Fruit fly (Drosophila melanogaster) whole organism, embryonic: ENCODE measurements around the gene CG32040.

Experiments
- Aef1 ChIP-seq: fragments of 200-800 bp; sonication (Bioruptor generic); IDR thresholded peaks from 3 replicates; pipeline ENCODE4 v1.3.6; 2022; ENCODE audit warnings: missing biosample characterization, missing genetic modification characterization
- Antp ChIP-seq: fragments of 200-800 bp; sonication (Bioruptor generic); optimal IDR thresholded peaks from 3 replicates; lab custom pipeline; 2016; ENCODE audit warnings: missing biosample characterization, missing genetic modification characterization
- Atf-2 ChIP-seq: fragments of 200-800 bp; sonication (Bioruptor generic); optimal IDR thresholded peaks from 2 replicates; lab custom pipeline; 2016; ENCODE audit warnings: missing biosample characterization, missing genetic modification characterization
- BEAF-32 ChIP-seq: fragments of 200-800 bp; sonication (Bioruptor generic); optimal IDR thresholded peaks from 3 replicates; lab custom pipeline; 2017; ENCODE audit warnings: missing biosample characterization, missing genetic modification characterization, mild to moderate bottlenecking, moderate library complexity, missing genetic modification reagents
- Blimp-1 ChIP-seq: fragments of 200-800 bp; sonication (Bioruptor generic); optimal IDR thresholded peaks from 3 replicates; lab custom pipeline; 2018; ENCODE audit warnings: missing biosample characterization, missing genetic modification characterization, mild to moderate bottlenecking, moderate library complexity, missing genetic modification reagents
- BtbVII ChIP-seq: fragments of 200-800 bp; sonication (Bioruptor generic); optimal IDR thresholded peaks from 3 replicates; lab custom pipeline; 2017; ENCODE audit warnings: missing biosample characterization, mild to moderate bottlenecking, missing genetic modification characterization
- CG10267 ChIP-seq: fragments of 200-800 bp; sonication (Bioruptor generic); optimal IDR thresholded peaks from 2 replicates; lab custom pipeline; 2018; ENCODE audit warnings: missing biosample characterization, mild to moderate bottlenecking, missing genetic modification characterization, moderate library complexity
- CG11247 ChIP-seq: fragments of 200-800 bp; sonication (Bioruptor generic); IDR thresholded peaks from 2 replicates; pipeline ENCODE4 v1.3.6; 2022; ENCODE audit warnings: missing biosample characterization, missing genetic modification characterization
- CG12071 ChIP-seq: fragments of 200-800 bp; sonication (Bioruptor generic); optimal IDR thresholded peaks from 3 replicates; lab custom pipeline; 2018; ENCODE audit warnings: missing biosample characterization, mild to moderate bottlenecking, missing genetic modification characterization
- CG14667 ChIP-seq: fragments of 200-800 bp; sonication (Bioruptor generic); IDR thresholded peaks from 2 replicates; pipeline ENCODE4 v1.3.6; 2022; ENCODE audit warnings: missing biosample characterization, missing genetic modification characterization
- CG15073 ChIP-seq: fragments of 200-800 bp; sonication (Bioruptor generic); optimal IDR thresholded peaks from 2 replicates; lab custom pipeline; 2016; ENCODE audit warnings: missing biosample characterization, missing genetic modification characterization
- CG33213 ChIP-seq: fragments of 200-800 bp; sonication (Bioruptor generic); optimal IDR thresholded peaks from 3 replicates; lab custom pipeline; 2016; ENCODE audit warnings: missing biosample characterization, missing genetic modification characterization
- CG3407 ChIP-seq: fragments of 200-800 bp; sonication (Bioruptor generic); optimal IDR thresholded peaks from 2 replicates; lab custom pipeline; 2018; ENCODE audit warnings: missing biosample characterization, mild to moderate bottlenecking, missing genetic modification characterization
- CG34224 ChIP-seq: fragments of 200-800 bp; sonication (Bioruptor generic); IDR thresholded peaks from 3 replicates; pipeline ENCODE4 v1.3.6; 2022; ENCODE audit warnings: missing biosample characterization, missing genetic modification characterization; ENCODE audit not compliant: partially characterized antibody
- CG4282 ChIP-seq: fragments of 200-800 bp; sonication (Bioruptor generic); optimal IDR thresholded peaks from 2 replicates; lab custom pipeline; 2016; ENCODE audit warnings: missing biosample characterization, missing genetic modification characterization
- CG4820 ChIP-seq: fragments of 200-800 bp; sonication (Bioruptor generic); optimal IDR thresholded peaks from 3 replicates; lab custom pipeline; 2016; ENCODE audit warnings: missing biosample characterization, missing genetic modification characterization
- CG5953 ChIP-seq: fragments of 200-800 bp; sonication (Bioruptor generic); IDR thresholded peaks from 2 replicates; pipeline ENCODE4 v1.3.6; 2022; ENCODE audit warnings: missing biosample characterization, missing genetic modification characterization
- CG6854 ChIP-seq: fragments of 200-800 bp; sonication (Bioruptor generic); optimal IDR thresholded peaks from 3 replicates; lab custom pipeline; 2017; ENCODE audit warnings: missing biosample characterization, mild to moderate bottlenecking, missing genetic modification characterization
- CG7372 ChIP-seq: fragments of 200-800 bp; sonication (Bioruptor generic); IDR thresholded peaks from 2 replicates; pipeline ENCODE4 v1.3.6; 2022; ENCODE audit warnings: missing biosample characterization, missing genetic modification characterization
- CG7556 ChIP-seq: fragments of 200-800 bp; sonication (Bioruptor generic); optimal IDR thresholded peaks from 2 replicates; lab custom pipeline; 2017; ENCODE audit warnings: missing biosample characterization, mild to moderate bottlenecking, missing genetic modification characterization
- CG8924 ChIP-seq: fragments of 200-800 bp; optimal IDR thresholded peaks from 3 replicates; lab custom pipeline; 2019; ENCODE audit warnings: missing biosample characterization, mild to moderate bottlenecking, missing genetic modification characterization, moderate library complexity
- CG9215 ChIP-seq: fragments of 200-800 bp; sonication (Bioruptor generic); IDR thresholded peaks from 2 replicates; pipeline ENCODE4 v1.3.6; 2022; ENCODE audit warnings: missing biosample characterization, missing genetic modification characterization
- CG9876 ChIP-seq: fragments of 200-800 bp; sonication (Bioruptor generic); optimal IDR thresholded peaks from 2 replicates; lab custom pipeline; 2016; ENCODE audit warnings: missing biosample characterization, missing genetic modification characterization
- Dp ChIP-seq: fragments of 200-800 bp; sonication (Bioruptor generic); optimal IDR thresholded peaks from 2 replicates; lab custom pipeline; 2018; ENCODE audit warnings: missing biosample characterization, mild to moderate bottlenecking, missing genetic modification characterization, moderate library complexity
- E2f2 ChIP-seq: fragments of 200-800 bp; sonication (Bioruptor generic); IDR thresholded peaks from 2 replicates; pipeline ENCODE4 v1.3.6; 2022; ENCODE audit warnings: missing biosample characterization, missing genetic modification characterization
- Hr3 ChIP-seq: fragments of 200-800 bp; sonication (Bioruptor generic); optimal IDR thresholded peaks from 3 replicates; lab custom pipeline; 2016; ENCODE audit warnings: missing biosample characterization, missing genetic modification characterization
- Med ChIP-seq: fragments of 200-800 bp; sonication (Bioruptor generic); peaks from one replicate; lab custom pipeline; 2016; ENCODE audit warnings: missing biosample characterization, missing genetic modification characterization, mild to moderate bottlenecking, inconsistent platforms, moderate library complexity
- NK7.1 ChIP-seq: fragments of 200-800 bp; sonication (Bioruptor generic); optimal IDR thresholded peaks from 3 replicates; lab custom pipeline; 2016; ENCODE audit warnings: missing biosample characterization, missing genetic modification characterization
- Optix ChIP-seq: fragments of 200-800 bp; sonication (Bioruptor generic); IDR thresholded peaks from 3 replicates; pipeline ENCODE4 v1.3.6; 2022; ENCODE audit warnings: missing biosample characterization, missing genetic modification characterization
- Pdp1 ChIP-seq, 2 experiments: fragments of 200-800 bp; sonication (Bioruptor generic); optimal IDR thresholded peaks; 3 replicates each; lab custom pipeline; 2016; ENCODE audit warnings: missing biosample characterization in 2 of 2, missing genetic modification characterization in 2 of 2, mild to moderate bottlenecking in 1 of 2, moderate library complexity in 1 of 2
- Poxn ChIP-seq: fragments of 200-800 bp; sonication (Bioruptor generic); IDR thresholded peaks from 2 replicates; pipeline ENCODE4 v1.3.6; 2022; ENCODE audit warnings: missing biosample characterization, missing genetic modification characterization
- TFAM ChIP-seq: fragments of 200-800 bp; sonication (Bioruptor generic); optimal IDR thresholded peaks from 2 replicates; lab custom pipeline; 2017; ENCODE audit warnings: missing biosample characterization, missing genetic modification characterization, inconsistent platforms
- Tbp ChIP-seq: fragments of >200 bp; optimal IDR thresholded peaks from 2 replicates; lab custom pipeline; 2018; ENCODE audit warnings: missing biosample characterization, missing genetic modification characterization
- Vsx1 ChIP-seq: fragments of 200-800 bp; sonication (Bioruptor generic); optimal IDR thresholded peaks from 2 replicates; lab custom pipeline; 2017; ENCODE audit warnings: missing biosample characterization, mild to moderate bottlenecking, missing genetic modification characterization, missing genetic modification reagents
- az2 ChIP-seq: fragments of 200-800 bp; sonication (Bioruptor generic); optimal IDR thresholded peaks from 3 replicates; lab custom pipeline; 2016; ENCODE audit warnings: missing biosample characterization, missing genetic modification characterization
- btn ChIP-seq: fragments of 200-800 bp; sonication (Bioruptor generic); optimal IDR thresholded peaks from 2 replicates; lab custom pipeline; 2016; ENCODE audit warnings: missing biosample characterization, missing genetic modification characterization
- cato ChIP-seq: fragments of 200-800 bp; sonication (Bioruptor generic); optimal IDR thresholded peaks from 2 replicates; lab custom pipeline; 2016; ENCODE audit warnings: missing biosample characterization, missing genetic modification characterization, borderline replicate concordance
- croc ChIP-seq: fragments of 200-800 bp; sonication (Bioruptor generic); conservative IDR thresholded peaks from 3 replicates; pipeline ENCODE4 v1.3.6; 2022; ENCODE audit warnings: missing biosample characterization, missing genetic modification characterization
- ems ChIP-seq: fragments of 200-800 bp; sonication (Bioruptor generic); optimal IDR thresholded peaks from 3 replicates; lab custom pipeline; 2016; ENCODE audit warnings: missing biosample characterization, missing genetic modification characterization
- fu2 ChIP-seq: fragments of 200-800 bp; sonication (Bioruptor generic); optimal IDR thresholded peaks from 2 replicates; lab custom pipeline; 2016; ENCODE audit warnings: missing biosample characterization, missing genetic modification characterization
- hkb ChIP-seq, 2 experiments: fragments of 200-800 bp in 1 of 2; fragments of >200 bp in 1 of 2; sonication (Bioruptor generic) in 1 of 2; IDR thresholded peaks in 1 of 2; optimal IDR thresholded peaks in 1 of 2; 2 replicates each; pipeline versions ENCODE4 v1.3.6 to Lab custom; 2017 to 2022; ENCODE audit warnings: missing biosample characterization in 1 of 2, missing genetic modification characterization in 1 of 2
- lab ChIP-seq: fragments of 200-800 bp; sonication (Bioruptor generic); optimal IDR thresholded peaks from 3 replicates; lab custom pipeline; 2017; ENCODE audit warnings: missing biosample characterization, missing genetic modification characterization, mild to moderate bottlenecking, moderate library complexity, missing genetic modification reagents
- maf-S ChIP-seq: fragments of 200-800 bp; sonication (Bioruptor generic); optimal IDR thresholded peaks from 2 replicates; lab custom pipeline; 2016; ENCODE audit warnings: missing biosample characterization, missing genetic modification characterization
- mirr ChIP-seq: fragments of 200-800 bp; sonication (Bioruptor generic); optimal IDR thresholded peaks from 3 replicates; lab custom pipeline; 2018; ENCODE audit warnings: missing biosample characterization, mild to moderate bottlenecking, missing genetic modification characterization
- pnt ChIP-seq: fragments of 200-800 bp; sonication (Bioruptor generic); optimal IDR thresholded peaks from 3 replicates; lab custom pipeline; 2016; ENCODE audit warnings: missing biosample characterization, missing genetic modification characterization
- prd ChIP-seq, 3 experiments: fragments of >200 bp in 2 of 3; fragments of 200-800 bp in 1 of 3; sonication (Bioruptor generic) in 1 of 3; optimal IDR thresholded peaks in 2 of 3; IDR thresholded peaks in 1 of 3; 2 replicates in 2 of 3; 3 replicates in 1 of 3; pipeline versions ENCODE4 v1.3.6 to Lab custom; 2017 to 2022; ENCODE audit warnings: missing biosample characterization in 1 of 3, missing genetic modification characterization in 1 of 3
- sd ChIP-seq: fragments of 200-800 bp; sonication (Bioruptor generic); optimal IDR thresholded peaks from 3 replicates; lab custom pipeline; 2018; ENCODE audit warnings: missing biosample characterization, mild to moderate bottlenecking, missing genetic modification characterization, moderate library complexity
- seq ChIP-seq: fragments of 200-800 bp; sonication (Bioruptor generic); IDR thresholded peaks from 2 replicates; pipeline ENCODE4 v1.3.6; 2022; ENCODE audit warnings: missing biosample characterization, missing genetic modification characterization
- sima ChIP-seq: fragments of 200-800 bp; sonication (Bioruptor generic); optimal IDR thresholded peaks from 2 replicates; lab custom pipeline; 2016; ENCODE audit warnings: missing biosample characterization, missing genetic modification characterization
- twi ChIP-seq: fragments of 200-800 bp; optimal IDR thresholded peaks from 2 replicates; lab custom pipeline; 2019; ENCODE audit warnings: missing biosample characterization, mild to moderate bottlenecking, missing genetic modification characterization, moderate library complexity
- unpg ChIP-seq: fragments of 200-800 bp; sonication (Bioruptor generic); optimal IDR thresholded peaks from 3 replicates; lab custom pipeline; 2018; ENCODE audit warnings: missing biosample characterization, mild to moderate bottlenecking, missing genetic modification characterization, moderate library complexity

Gene CG32040

dm6 chr3L:9358713-9359040 lies 4.8 kb downstream of the CG32040 start, which contains the start of the genes UGP and Svip (continued):
- no peak for TF ChIP-seq twi (tag; lab: Kevin White, UChicago)
- no peak for TF ChIP-seq hkb (optimal IDR thresholded peaks at IDR 0.05; lab: Kevin White, UChicago)
- TF ChIP-seq hkb (GFP tag; IDR thresholded peaks at IDR 0.05; lab: Robert Waterston, UW): no peak
- no peak for TF ChIP-seq NK7.1 (GFP tag; lab: Kevin White, UChicago)
- TF ChIP-seq lab (GFP tag; lab: Kevin White, UChicago): no peak
- peak; percentile 21 for TF ChIP-seq Dp
- no peak for TF ChIP-seq CG14667
- no peak for TF ChIP-seq BtbVII (GFP tag; lab: Kevin White, UChicago)
- no peak for TF ChIP-seq croc (GFP tag; lab: Robert Waterston, UW)
- TF ChIP-seq Antp (GFP tag; lab: Kevin White, UChicago): no peak
- no peak for TF ChIP-seq CG3407 (GFP tag; lab: Kevin White, UChicago)
- TF ChIP-seq Aef1 (GFP tag; lab: Robert Waterston, UW): no peak
- TF ChIP-seq sima (GFP tag; lab: Kevin White, UChicago): no peak
- TF ChIP-seq Atf-2 (GFP tag; lab: Kevin White, UChicago): no peak
- TF ChIP-seq CG7556: no peak
- TF ChIP-seq Blimp-1 (GFP tag; lab: Kevin White, UChicago): no peak
- TF ChIP-seq TFAM: no peak
- 0 out of 3 replicates have a peak, but pooled peaks have one; percentile 15 for TF ChIP-seq CG34224 (GFP tag; lab: Robert Waterston, UW)
- TF ChIP-seq Poxn (GFP tag; lab: Robert Waterston, UW): no peak
- TF ChIP-seq ems (GFP tag; lab: Kevin White, UChicago): no peak
- no peak for TF ChIP-seq Optix (GFP tag; lab: Robert Waterston, UW)
- TF ChIP-seq CG33213: no peak
- TF ChIP-seq sd: no peak
- peak; percentile 44 for TF ChIP-seq CG8924 (tag; lab: Kevin White, UChicago)
- TF ChIP-seq Med (GFP tag; lab: Kevin White, UChicago): peak; percentile 84
- TF ChIP-seq Tbp: no peak
- no peak for TF ChIP-seq pnt
- TF ChIP-seq az2 (GFP tag; lab: Kevin White, UChicago): no peak
- TF ChIP-seq btn (GFP tag; lab: Kevin White, UChicago): no peak
- no peak for TF ChIP-seq fu2 (GFP tag; lab: Kevin White, UChicago)
- no peak for TF ChIP-seq CG12071 (GFP tag; lab: Kevin White, UChicago)
- no peak for TF ChIP-seq prd (optimal IDR thresholded peaks at IDR 0.05; lab: Kevin White, UChicago)
- no peak for TF ChIP-seq prd (GFP tag; IDR thresholded peaks at IDR 0.05; lab: Robert Waterston, UW)
- TF ChIP-seq CG4282: peak; percentile 27
- no peak for TF ChIP-seq CG5953 (GFP tag; lab: Robert Waterston, UW)
- TF ChIP-seq cato (GFP tag; lab: Kevin White, UChicago): no peak
- no peak for TF ChIP-seq seq (GFP tag; lab: Robert Waterston, UW)
- TF ChIP-seq Hr3 (GFP tag; lab: Kevin White, UChicago): no peak
- no peak for TF ChIP-seq Pdp1 (GFP tag; optimal IDR thresholded peaks at IDR 0.05; lab: Kevin White, UChicago)
- TF ChIP-seq maf-S (GFP tag; lab: Kevin White, UChicago): no peak
- no peak for TF ChIP-seq CG6854 (GFP tag; lab: Kevin White, UChicago)
- no peak for TF ChIP-seq CG15073 (GFP tag; lab: Kevin White, UChicago)
- no peak for TF ChIP-seq CG4820
- TF ChIP-seq CG10267 (tag; lab: Kevin White, UChicago): peak; percentile 24
- TF ChIP-seq BEAF-32 (GFP tag; lab: Kevin White, UChicago): peak; percentile 15
- no peak for TF ChIP-seq mirr (GFP tag; lab: Kevin White, UChicago)
- TF ChIP-seq CG9215 (GFP tag; lab: Robert Waterston, UW): no peak
- TF ChIP-seq unpg (GFP tag; lab: Kevin White, UChicago): no peak
- no peak for TF ChIP-seq CG7372 (GFP tag; lab: Robert Waterston, UW)
- TF ChIP-seq CG11247: no peak
- TF ChIP-seq CG9876 (GFP tag; lab: Kevin White, UChicago): no peak
- TF ChIP-seq E2f2: peak; percentile 30; the same call in 1 of the 2 replicates
- no peak for TF ChIP-seq Vsx1 (GFP tag; lab: Kevin White, UChicago)
